Fruit fly (Drosophila melanogaster): Measurements from ENCODE around the gene CG9915.

CG9915 gene

DNA sequence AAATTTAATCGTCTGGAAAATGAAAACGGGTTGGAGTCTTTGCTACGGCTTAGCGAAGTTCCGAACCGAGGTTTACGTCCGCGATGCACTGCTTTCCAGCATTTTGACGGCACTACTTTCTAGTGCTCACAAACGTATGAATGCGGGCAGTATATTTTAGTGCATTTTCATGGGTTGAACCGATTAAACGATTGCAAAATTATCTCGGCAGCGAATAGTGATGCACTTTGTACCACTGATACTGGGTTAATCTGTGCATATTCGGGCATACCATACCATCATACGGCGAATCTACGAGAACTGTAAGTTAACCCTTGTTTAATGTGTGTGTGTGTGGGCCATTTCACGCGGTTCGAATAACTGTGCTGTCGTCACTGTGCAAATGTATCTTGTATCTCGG, 42.1 kb downstream of the CG9915 start, which contains the start of gene Mfe2 (continued):
- no peak for TF ChIP-seq cato (GFP tag; optimal IDR thresholded peaks at IDR 0.05; ENCODE audit: borderline replicate concordance)
- TF ChIP-seq kni (GFP tag; optimal IDR thresholded peaks at IDR 0.05) = peak; percentile 70
- TF ChIP-seq Tbp (GFP tag; optimal IDR thresholded peaks at IDR 0.05) = no peak
- TF ChIP-seq pho (GFP tag; optimal IDR thresholded peaks at IDR 0.05) = peak; percentile 59
- TF ChIP-seq ap (GFP tag; IDR thresholded peaks at IDR 0.05) = no peak
- TF ChIP-seq bbx (GFP tag; IDR thresholded peaks at IDR 0.05; ENCODE audit: partially characterized antibody) = peak; percentile 40
- TF ChIP-seq Ravus (GFP tag; IDR thresholded peaks at IDR 0.05) = no peak
- TF ChIP-seq pita (GFP tag; optimal IDR thresholded peaks at IDR 0.05) = peak; percentile 91
- TF ChIP-seq CG1647 (GFP tag; optimal IDR thresholded peaks at IDR 0.05) = peak; percentile 44
- TF ChIP-seq Spps (tag; optimal IDR thresholded peaks at IDR 0.05) = no peak
- TF ChIP-seq HLH54F (GFP tag; optimal IDR thresholded peaks at IDR 0.05) = peak; percentile 74
- TF ChIP-seq zen (tag; optimal IDR thresholded peaks at IDR 0.05) = peak; percentile 44
- TF ChIP-seq ind (GFP tag; optimal IDR thresholded peaks at IDR 0.05) = peak; percentile 55
- TF ChIP-seq Bgb (GFP tag; IDR thresholded peaks at IDR 0.05; ENCODE audit: partially characterized antibody) = peak; percentile 65
- no peak for TF ChIP-seq CG32767 (GFP tag; IDR thresholded peaks at IDR 0.05)
- TF ChIP-seq ab (GFP tag; optimal IDR thresholded peaks at IDR 0.05) = no peak
- no peak for TF ChIP-seq CG2875 (GFP tag; optimal IDR thresholded peaks at IDR 0.05)
- TF ChIP-seq Atf6 (GFP tag; IDR thresholded peaks at IDR 0.05) = no peak
- TF ChIP-seq Hey (tag; optimal IDR thresholded peaks at IDR 0.05) = no peak
- TF ChIP-seq gem (tag; optimal IDR thresholded peaks at IDR 0.05) = no peak
- TF ChIP-seq CG6854 (GFP tag; optimal IDR thresholded peaks at IDR 0.05) = no peak
- no peak for TF ChIP-seq NK7.1 (GFP tag; optimal IDR thresholded peaks at IDR 0.05)
- no peak for TF ChIP-seq CG18476 (GFP tag; optimal IDR thresholded peaks at IDR 0.05)
- TF ChIP-seq Ada2b (GFP tag; IDR thresholded peaks at IDR 0.05) = no peak
- TF ChIP-seq tgo (GFP tag; IDR thresholded peaks at IDR 0.05) = peak; percentile 23; the same call in 1 of the 3 replicates
- TF ChIP-seq MBD-R2 (GFP tag; IDR thresholded peaks at IDR 0.05) = peak; percentile 66
- no peak for TF ChIP-seq Lpt (GFP tag; optimal IDR thresholded peaks at IDR 0.05)
- no peak for TF ChIP-seq ase (GFP tag; IDR thresholded peaks at IDR 0.05)
- peak; percentile 84 for TF ChIP-seq CG9932 (GFP tag; IDR thresholded peaks at IDR 0.05)
- no peak for TF ChIP-seq tap (tag; optimal IDR thresholded peaks at IDR 0.05)
- TF ChIP-seq pb (GFP tag; optimal IDR thresholded peaks at IDR 0.05) = no peak
- no peak for TF ChIP-seq CG4730 (GFP tag; IDR thresholded peaks at IDR 0.05)
- no peak for TF ChIP-seq gsb (GFP tag; IDR thresholded peaks at IDR 0.05)
- no peak for TF ChIP-seq Mrtf (GFP tag; IDR thresholded peaks at IDR 0.05)
- TF ChIP-seq Dp (GFP tag; optimal IDR thresholded peaks at IDR 0.05) = peak; percentile 57
- TF ChIP-seq Hmr (GFP tag; optimal IDR thresholded peaks at IDR 0.05) = peak; percentile 84
- TF ChIP-seq CG8359 (GFP tag; optimal IDR thresholded peaks at IDR 0.05; ENCODE audit: borderline replicate concordance) = no peak
- TF ChIP-seq Hr39 (optimal IDR thresholded peaks at IDR 0.05) = no peak
- TF ChIP-seq peb (GFP tag; IDR thresholded peaks at IDR 0.05) = no peak
- no peak for TF ChIP-seq CG14965 (GFP tag; optimal IDR thresholded peaks at IDR 0.05; ENCODE audit: borderline replicate concordance)
- TF ChIP-seq Dip3 (GFP tag; optimal IDR thresholded peaks at IDR 0.05) = peak; percentile 58
- TF ChIP-seq ash1 (GFP tag; optimal IDR thresholded peaks at IDR 0.05) = no peak
- no peak for TF ChIP-seq CG5953 (GFP tag; IDR thresholded peaks at IDR 0.05)
- TF ChIP-seq dysf (GFP tag; IDR thresholded peaks at IDR 0.05) = no peak; the same call in 2 of the 3 replicates
- peak; percentile 53 for TF ChIP-seq Hsf (GFP tag; optimal IDR thresholded peaks at IDR 0.05)
- no peak for TF ChIP-seq CG11696 (GFP tag; IDR thresholded peaks at IDR 0.05)
- peak; percentile 12 for TF ChIP-seq CG8089 (GFP tag; optimal IDR thresholded peaks at IDR 0.05)
- no peak for TF ChIP-seq Poxn (GFP tag; IDR thresholded peaks at IDR 0.05)
- no peak for TF ChIP-seq GATAe (GFP tag; conservative IDR thresholded peaks at IDR 0.05)
- peak; percentile 11 for TF ChIP-seq Mad (GFP tag; optimal IDR thresholded peaks at IDR 0.05)
- TF ChIP-seq al (GFP tag; IDR thresholded peaks at IDR 0.05) = peak; percentile 12; the same call in 1 of the 2 replicates
- peak; percentile 35 for TF ChIP-seq CG15601 (tag; optimal IDR thresholded peaks at IDR 0.05)
- no peak for TF ChIP-seq ham (GFP tag; IDR thresholded peaks at IDR 0.05)

Measured in whole organism, embryonic.